Fruit fly (Drosophila melanogaster) whole organism, embryonic: ENCODE measurements around the gene pcm.

Experiments
- Abd-B ChIP-seq: fragments of 200-800 bp; sonication (Bioruptor generic); optimal IDR thresholded peaks from 2 replicates; lab custom pipeline; 2018; ENCODE audit warnings: missing biosample characterization, mild to moderate bottlenecking, missing genetic modification characterization, moderate library complexity
- B-H1 ChIP-seq: fragments of 200-800 bp; sonication (Bioruptor generic); IDR thresholded peaks from 3 replicates; pipeline ENCODE4 v1.3.6; 2022; ENCODE audit warnings: missing biosample characterization, missing genetic modification characterization
- BEAF-32 ChIP-seq: fragments of 200-800 bp; sonication (Bioruptor generic); optimal IDR thresholded peaks from 3 replicates; lab custom pipeline; 2017; ENCODE audit warnings: missing biosample characterization, missing genetic modification characterization, mild to moderate bottlenecking, moderate library complexity, missing genetic modification reagents
- CG13287 ChIP-seq: fragments of 200-800 bp; sonication (Bioruptor generic); IDR thresholded peaks from 2 replicates; pipeline ENCODE4 v1.3.6; 2022; ENCODE audit warnings: missing biosample characterization, missing genetic modification characterization; ENCODE audit not compliant: partially characterized antibody
- CG14710 ChIP-seq: fragments of 200-800 bp; sonication (Bioruptor generic); optimal IDR thresholded peaks from 3 replicates; lab custom pipeline; 2019; ENCODE audit warnings: missing biosample characterization, mild to moderate bottlenecking, missing genetic modification characterization, moderate library complexity
- CG14860 ChIP-seq: fragments of 200-800 bp; sonication (Bioruptor generic); IDR thresholded peaks from 3 replicates; pipeline ENCODE4 v1.3.6; 2022; ENCODE audit warnings: missing biosample characterization, missing genetic modification characterization; ENCODE audit not compliant: partially characterized antibody
- CG1529 ChIP-seq: fragments of 200-800 bp; sonication (Bioruptor generic); optimal IDR thresholded peaks from 3 replicates; lab custom pipeline; 2018; ENCODE audit warnings: missing biosample characterization, missing genetic modification characterization
- CG2120 ChIP-seq: fragments of 200-800 bp; sonication (Bioruptor generic); optimal IDR thresholded peaks from 3 replicates; lab custom pipeline; 2016; ENCODE audit warnings: missing biosample characterization, missing genetic modification characterization
- CG31365 ChIP-seq: fragments of 200-800 bp; sonication (Bioruptor generic); optimal IDR thresholded peaks from 2 replicates; lab custom pipeline; 2018; ENCODE audit warnings: missing biosample characterization, mild to moderate bottlenecking, missing genetic modification characterization
- CG34422 ChIP-seq: fragments of 200-800 bp; sonication (Bioruptor generic); IDR thresholded peaks from 3 replicates; pipeline ENCODE4 v1.3.6; 2022; ENCODE audit warnings: missing biosample characterization, missing genetic modification characterization
- CG7357 ChIP-seq: fragments of 200-800 bp; sonication (Bioruptor generic); IDR thresholded peaks from 3 replicates; pipeline ENCODE4 v1.3.6; 2022; ENCODE audit warnings: missing biosample characterization, missing genetic modification characterization
- CG8281 ChIP-seq: fragments of 200-800 bp; sonication (Bioruptor generic); optimal IDR thresholded peaks from 2 replicates; lab custom pipeline; 2018; ENCODE audit warnings: missing biosample characterization, mild to moderate bottlenecking, missing genetic modification characterization, moderate library complexity
- CG8924 ChIP-seq: fragments of 200-800 bp; optimal IDR thresholded peaks from 3 replicates; lab custom pipeline; 2019; ENCODE audit warnings: missing biosample characterization, mild to moderate bottlenecking, missing genetic modification characterization, moderate library complexity
- CG9727 ChIP-seq: fragments of 200-800 bp; sonication (Bioruptor generic); optimal IDR thresholded peaks from 3 replicates; lab custom pipeline; 2017; ENCODE audit warnings: missing biosample characterization, mild to moderate bottlenecking, missing genetic modification characterization
- CG9797 ChIP-seq: fragments of 200-800 bp; sonication (Bioruptor generic); optimal IDR thresholded peaks from 3 replicates; lab custom pipeline; 2018; ENCODE audit warnings: missing biosample characterization, mild to moderate bottlenecking, missing genetic modification characterization
- CHES-1-like ChIP-seq: fragments of 200-800 bp; sonication (Bioruptor generic); optimal IDR thresholded peaks from 2 replicates; lab custom pipeline; 2016; ENCODE audit warnings: missing biosample characterization, missing genetic modification characterization
- CkIIα-i1 ChIP-seq: fragments of 200-800 bp; sonication (Bioruptor generic); IDR thresholded peaks from 2 replicates; pipeline ENCODE4 v1.3.6; 2022; ENCODE audit warnings: missing biosample characterization, missing genetic modification characterization
- Deaf1 ChIP-seq: fragments of 200-800 bp; optimal IDR thresholded peaks from 3 replicates; lab custom pipeline; 2019; ENCODE audit warnings: missing biosample characterization, mild to moderate bottlenecking, missing genetic modification characterization, moderate library complexity
- Doc3 ChIP-seq: fragments of 200-800 bp; sonication (Bioruptor generic); IDR thresholded peaks from 3 replicates; pipeline ENCODE4 v1.3.6; 2022; ENCODE audit warnings: missing biosample characterization, missing genetic modification characterization; ENCODE audit not compliant: partially characterized antibody
- Dref ChIP-seq: fragments of 200-800 bp; sonication (Bioruptor generic); IDR thresholded peaks from 2 replicates; pipeline ENCODE4 v1.3.6; 2022; ENCODE audit warnings: missing biosample characterization, missing genetic modification characterization
- E2f2 ChIP-seq: fragments of 200-800 bp; sonication (Bioruptor generic); IDR thresholded peaks from 2 replicates; pipeline ENCODE4 v1.3.6; 2022; ENCODE audit warnings: missing biosample characterization, missing genetic modification characterization
- Ets97D ChIP-seq: fragments of 200-800 bp; sonication (Bioruptor generic); optimal IDR thresholded peaks from 3 replicates; lab custom pipeline; 2016; ENCODE audit warnings: missing biosample characterization, missing genetic modification characterization
- Fer1 ChIP-seq: fragments of 200-800 bp; sonication (Bioruptor generic); optimal IDR thresholded peaks from 2 replicates; lab custom pipeline; 2017; ENCODE audit warnings: missing biosample characterization, mild to moderate bottlenecking, missing genetic modification characterization
- HHEX ChIP-seq: fragments of 200-800 bp; sonication (Bioruptor generic); optimal IDR thresholded peaks from 3 replicates; lab custom pipeline; 2017; ENCODE audit warnings: missing biosample characterization, mild to moderate bottlenecking, missing genetic modification characterization, missing genetic modification reagents
- HLH54F ChIP-seq: fragments of 200-800 bp; sonication (Bioruptor generic); optimal IDR thresholded peaks from 3 replicates; lab custom pipeline; 2016; ENCODE audit warnings: missing biosample characterization, missing genetic modification characterization
- HLHmδ ChIP-seq: fragments of 200-800 bp; sonication (Bioruptor generic); optimal IDR thresholded peaks from 2 replicates; lab custom pipeline; 2018; ENCODE audit warnings: missing biosample characterization, mild to moderate bottlenecking, missing genetic modification characterization, moderate library complexity
- Hmx ChIP-seq: fragments of 200-800 bp; sonication (Bioruptor generic); optimal IDR thresholded peaks from 2 replicates; lab custom pipeline; 2016; ENCODE audit warnings: missing biosample characterization, missing genetic modification characterization
- Hr39 ChIP-seq: fragments of >200 bp; optimal IDR thresholded peaks from 2 replicates; lab custom pipeline; 2017
- MESR4 ChIP-seq: fragments of 200-800 bp; sonication (Bioruptor generic); optimal IDR thresholded peaks from 2 replicates; lab custom pipeline; 2018; ENCODE audit warnings: missing biosample characterization, mild to moderate bottlenecking, missing genetic modification characterization, moderate library complexity
- NC2β ChIP-seq: fragments of 200-800 bp; sonication (Bioruptor generic); optimal IDR thresholded peaks from 2 replicates; lab custom pipeline; 2016; ENCODE audit warnings: missing biosample characterization, missing genetic modification characterization
- Scr ChIP-seq: fragments of 200-800 bp; sonication (Bioruptor generic); IDR thresholded peaks from 2 replicates; pipeline ENCODE4 v1.3.6; 2022; ENCODE audit warnings: missing biosample characterization, missing genetic modification characterization; ENCODE audit not compliant: partially characterized antibody
- Sin3A ChIP-seq: fragments of >200 bp; optimal IDR thresholded peaks from 2 replicates; lab custom pipeline; 2018
- bbx ChIP-seq: fragments of 200-800 bp; sonication (Bioruptor generic); IDR thresholded peaks from 2 replicates; pipeline ENCODE4 v1.3.6; 2022; ENCODE audit warnings: missing biosample characterization, missing genetic modification characterization; ENCODE audit not compliant: partially characterized antibody
- bcd ChIP-seq: fragments of 200-800 bp; sonication (Bioruptor generic); optimal IDR thresholded peaks from 2 replicates; lab custom pipeline; 2017; ENCODE audit warnings: missing biosample characterization, mild to moderate bottlenecking, missing genetic modification characterization
- bigmax ChIP-seq: fragments of 200-800 bp; sonication (Bioruptor generic); optimal IDR thresholded peaks from 2 replicates; lab custom pipeline; 2018; ENCODE audit warnings: missing biosample characterization, mild to moderate bottlenecking, missing genetic modification characterization
- cg ChIP-seq: fragments of 200-800 bp; sonication (Bioruptor generic); optimal IDR thresholded peaks from 3 replicates; lab custom pipeline; 2019; ENCODE audit warnings: missing biosample characterization, mild to moderate bottlenecking, missing genetic modification characterization, moderate library complexity
- dm ChIP-seq: fragments of 200-800 bp; sonication (Bioruptor generic); optimal IDR thresholded peaks from 3 replicates; lab custom pipeline; 2016; ENCODE audit warnings: missing biosample characterization, missing genetic modification characterization
- dysf ChIP-seq: fragments of 200-800 bp; sonication (Bioruptor generic); IDR thresholded peaks from 3 replicates; pipeline ENCODE4 v1.3.6; 2022; ENCODE audit warnings: missing biosample characterization, missing genetic modification characterization
- gsb-n ChIP-seq: fragments of 200-800 bp; sonication (Bioruptor generic); optimal IDR thresholded peaks from 3 replicates; lab custom pipeline; 2018; ENCODE audit warnings: missing biosample characterization, mild to moderate bottlenecking, missing genetic modification characterization
- jigr1 ChIP-seq: fragments of 200-800 bp; sonication (Bioruptor generic); IDR thresholded peaks from 3 replicates; pipeline ENCODE4 v1.3.6; 2022; ENCODE audit warnings: missing biosample characterization, missing genetic modification characterization
- kah ChIP-seq: fragments of 200-800 bp; sonication (Bioruptor generic); optimal IDR thresholded peaks from 2 replicates; lab custom pipeline; 2018; ENCODE audit warnings: missing biosample characterization, mild to moderate bottlenecking, missing genetic modification characterization
- lmd ChIP-seq: fragments of 200-800 bp; sonication (Bioruptor generic); IDR thresholded peaks from 2 replicates; pipeline ENCODE4 v1.3.6; 2022; ENCODE audit warnings: missing biosample characterization, missing genetic modification characterization
- mam ChIP-seq: fragments of 200-800 bp; sonication (Bioruptor generic); optimal IDR thresholded peaks from 3 replicates; lab custom pipeline; 2016; ENCODE audit warnings: missing biosample characterization, missing genetic modification characterization
- nmo ChIP-seq: fragments of 200-800 bp; sonication (Bioruptor generic); optimal IDR thresholded peaks from 2 replicates; lab custom pipeline; 2018; ENCODE audit warnings: missing biosample characterization, mild to moderate bottlenecking, missing genetic modification characterization, moderate library complexity
- otp ChIP-seq: fragments of 200-800 bp; sonication (Bioruptor generic); IDR thresholded peaks from 3 replicates; pipeline ENCODE4, ENCODE4 v1.3.6; 2022; ENCODE audit warnings: missing biosample characterization, missing genetic modification characterization
- peb ChIP-seq: fragments of 200-800 bp; sonication (Bioruptor generic); IDR thresholded peaks from 2 replicates; pipeline ENCODE4 v1.3.6; 2022; ENCODE audit warnings: missing biosample characterization, missing genetic modification characterization
- sens-2 ChIP-seq: fragments of 200-800 bp; sonication (Bioruptor generic); IDR thresholded peaks from 2 replicates; pipeline ENCODE4 v1.3.6; 2022; ENCODE audit warnings: missing biosample characterization, missing genetic modification characterization
- sna ChIP-seq: fragments of 200-800 bp; sonication (Bioruptor generic); IDR thresholded peaks from 2 replicates; pipeline ENCODE4 v1.3.6; 2022; ENCODE audit warnings: missing biosample characterization, missing genetic modification characterization; ENCODE audit not compliant: partially characterized antibody
- tin ChIP-seq: fragments of 200-800 bp; sonication (Bioruptor generic); optimal IDR thresholded peaks from 3 replicates; lab custom pipeline; 2016; ENCODE audit warnings: missing biosample characterization, missing genetic modification characterization
- tup ChIP-seq: fragments of 200-800 bp; sonication (Bioruptor generic); optimal IDR thresholded peaks from 2 replicates; lab custom pipeline; 2016; ENCODE audit warnings: missing biosample characterization, mild to moderate bottlenecking, missing genetic modification characterization, moderate library complexity
- vnd ChIP-seq: fragments of 200-800 bp; sonication (Bioruptor generic); IDR thresholded peaks from 3 replicates; pipeline ENCODE4 v1.3.6; 2022; ENCODE audit warnings: missing biosample characterization, missing genetic modification characterization; ENCODE audit not compliant: partially characterized antibody

Gene pcm

dm6 chrX:19479869-19480326 is 11.9 kb downstream of the pcm start, which contains the start of the genes Naa15-16 and mRpS14 (continued):
- TF ChIP-seq BEAF-32 = peak; percentile 71
- no peak for TF ChIP-seq jigr1 (GFP tag; lab: Robert Waterston, UW)
- no peak for TF ChIP-seq CG8281 (tag; lab: Kevin White, UChicago)
- TF ChIP-seq bigmax (GFP tag; lab: Kevin White, UChicago) = no peak
- peak; percentile 28 for TF ChIP-seq CG9797
- no peak for TF ChIP-seq B-H1
- TF ChIP-seq bcd (GFP tag; lab: Kevin White, UChicago) = no peak
- TF ChIP-seq Scr (GFP tag; lab: Robert Waterston, UW) = peak; percentile 59
- TF ChIP-seq CG1529 (GFP tag; lab: Kevin White, UChicago) = no peak
- TF ChIP-seq CG7357 = peak; percentile 79
- TF ChIP-seq HHEX (GFP tag; lab: Kevin White, UChicago) = no peak
- peak; percentile 33 for TF ChIP-seq Ets97D (GFP tag; lab: Kevin White, UChicago)
- TF ChIP-seq peb (GFP tag; lab: Robert Waterston, UW) = no peak
- TF ChIP-seq CG13287 (GFP tag; lab: Robert Waterston, UW) = peak; percentile 51; the same call in 1 of the 2 replicates
- peak; percentile 50; the same call in 2 of the 3 replicates for TF ChIP-seq vnd (GFP tag; lab: Robert Waterston, UW)
- TF ChIP-seq tin (GFP tag; lab: Kevin White, UChicago) = no peak
- no peak for TF ChIP-seq kah (GFP tag; lab: Kevin White, UChicago)
- peak; percentile 46 for TF ChIP-seq CG14710 (tag; lab: Kevin White, UChicago)
- TF ChIP-seq HLHmδ = peak; percentile 24
- TF ChIP-seq nmo (GFP tag; lab: Kevin White, UChicago) = peak; percentile 2
- no peak for TF ChIP-seq mam (GFP tag; lab: Kevin White, UChicago)
- TF ChIP-seq Fer1 (GFP tag; lab: Kevin White, UChicago) = peak; percentile 19
- TF ChIP-seq E2f2 (GFP tag; lab: Robert Waterston, UW) = peak; percentile 86
- no peak for TF ChIP-seq HLH54F (GFP tag; lab: Kevin White, UChicago)
- peak; percentile 34 for TF ChIP-seq MESR4
- TF ChIP-seq bbx (GFP tag; lab: Robert Waterston, UW) = peak; percentile 64; the same call in 1 of the 2 replicates
- TF ChIP-seq CG2120 (GFP tag; lab: Kevin White, UChicago) = no peak
- peak; percentile 91 for TF ChIP-seq Sin3A (lab: Kevin White, UChicago)
- no peak for TF ChIP-seq Abd-B (GFP tag; lab: Kevin White, UChicago)
- no peak for TF ChIP-seq CHES-1-like
- TF ChIP-seq gsb-n = no peak
- no peak for TF ChIP-seq CkIIα-i1 (GFP tag; lab: Robert Waterston, UW)
- peak; percentile 58 for TF ChIP-seq Dref (GFP tag; lab: Robert Waterston, UW)
- no peak for TF ChIP-seq CG8924 (tag; lab: Kevin White, UChicago)
- TF ChIP-seq CG34422 (GFP tag; lab: Robert Waterston, UW) = no peak
- TF ChIP-seq CG31365 (tag; lab: Kevin White, UChicago) = no peak
- no peak for TF ChIP-seq tup (GFP tag; lab: Kevin White, UChicago)
- no peak for TF ChIP-seq dysf (GFP tag; lab: Robert Waterston, UW)
- TF ChIP-seq Hr39 = no peak
- TF ChIP-seq Deaf1 (tag; lab: Kevin White, UChicago) = peak; percentile 51
- 0 out of 2 replicates have a peak, but pooled peaks have one; percentile 31 for TF ChIP-seq sna (GFP tag; lab: Robert Waterston, UW)
- TF ChIP-seq Hmx (GFP tag; lab: Kevin White, UChicago) = no peak
- no peak for TF ChIP-seq lmd (GFP tag; lab: Robert Waterston, UW)
- TF ChIP-seq otp (GFP tag; lab: Robert Waterston, UW) = no peak
- TF ChIP-seq cg (GFP tag; lab: Kevin White, UChicago) = peak; percentile 92
- peak; percentile 50 for TF ChIP-seq dm (GFP tag; lab: Kevin White, UChicago)
- no peak for TF ChIP-seq NC2β (GFP tag; lab: Kevin White, UChicago)
- TF ChIP-seq CG9727 (GFP tag; lab: Kevin White, UChicago) = no peak
- TF ChIP-seq Doc3 (GFP tag; lab: Robert Waterston, UW) = 0 out of 3 replicates have a peak, but pooled peaks have one; percentile 25
- no peak for TF ChIP-seq sens-2
- TF ChIP-seq CG14860 = peak; percentile 42; the same call in 1 of the 3 replicates
